Worm (Caenorhabditis elegans) whole organism, L2 larva: ENCODE results near the gene srd-56.

Experiments
- C34F6.9 ChIP-seq: fragments of 150-350 bp; optimal IDR thresholded peaks from 2 replicates; lab custom pipeline; 2014; ENCODE audit warnings: missing biosample characterization, missing genetic modification characterization
- F13H6.1 ChIP-seq: sonication (generic microtip); optimal IDR thresholded peaks from 2 replicates; lab custom pipeline; 2016; ENCODE audit warnings: missing genetic modification characterization, missing compliant biosample characterization
- R02D3.7 ChIP-seq: fragments of 150-350 bp; optimal IDR thresholded peaks from 2 replicates; lab custom pipeline; 2014; ENCODE audit warnings: missing biosample characterization, missing genetic modification characterization
- ZK546.5 ChIP-seq: sonication (generic microtip); optimal IDR thresholded peaks from 2 replicates; lab custom pipeline; 2017; ENCODE audit warnings: missing biosample characterization, missing genetic modification characterization
- alr-1 ChIP-seq: fragments of 150-350 bp; optimal IDR thresholded peaks from 2 replicates; lab custom pipeline; 2014; ENCODE audit warnings: missing biosample characterization, missing genetic modification characterization
- aly-2 ChIP-seq: fragments of 150-350 bp; optimal IDR thresholded peaks from 2 replicates; lab custom pipeline; 2014; ENCODE audit warnings: missing biosample characterization, missing genetic modification characterization
- ama-1 ChIP-seq: fragments of 150-350 bp; optimal IDR thresholded peaks from 2 replicates; lab custom pipeline; 2018; ENCODE audit warnings: inconsistent platforms
- ceh-16 ChIP-seq: fragments of 150-350 bp; optimal IDR thresholded peaks from 2 replicates; lab custom pipeline; 2014; ENCODE audit warnings: missing biosample characterization, missing genetic modification characterization
- ceh-82 ChIP-seq: fragments of 150-350 bp; optimal IDR thresholded peaks from 2 replicates; lab custom pipeline; 2014; ENCODE audit warnings: missing biosample characterization, missing genetic modification characterization
- crh-2 ChIP-seq: sonication (generic microtip); optimal IDR thresholded peaks from 2 replicates; lab custom pipeline; 2017; ENCODE audit warnings: missing biosample characterization, missing genetic modification characterization
- dmd-4 ChIP-seq: sonication (generic microtip); optimal IDR thresholded peaks from 2 replicates; lab custom pipeline; 2017; ENCODE audit warnings: missing biosample characterization, missing genetic modification characterization
- elt-1 ChIP-seq: fragments of 150-350 bp; optimal IDR thresholded peaks from 2 replicates; lab custom pipeline; 2014; ENCODE audit warnings: missing biosample characterization, missing genetic modification characterization
- elt-3 ChIP-seq: sonication (generic microtip); optimal IDR thresholded peaks from 2 replicates; lab custom pipeline; 2017; ENCODE audit warnings: missing biosample characterization, missing genetic modification characterization
- fos-1 ChIP-seq: fragments of 150-350 bp; optimal IDR thresholded peaks from 2 replicates; lab custom pipeline; 2014; ENCODE audit warnings: missing biosample characterization, missing genetic modification characterization
- gmeb-1 ChIP-seq: fragments of 150-350 bp; optimal IDR thresholded peaks from 2 replicates; lab custom pipeline; 2014; ENCODE audit warnings: missing biosample characterization, missing genetic modification characterization
- lin-11 ChIP-seq: fragments of 150-350 bp; sonication (generic microtip); optimal IDR thresholded peaks from 2 replicates; lab custom pipeline; 2014; ENCODE audit warnings: missing biosample characterization, missing genetic modification characterization, inconsistent platforms, mixed read lengths
- lin-13 ChIP-seq: fragments of 150-350 bp; optimal IDR thresholded peaks from 2 replicates; lab custom pipeline; 2014; ENCODE audit warnings: missing biosample characterization, missing genetic modification reagents, missing genetic modification characterization
- lin-39 ChIP-seq: fragments of 150-350 bp; optimal IDR thresholded peaks from 2 replicates; lab custom pipeline; 2014; ENCODE audit warnings: missing biosample characterization, missing genetic modification reagents, missing genetic modification characterization
- lsy-2 ChIP-seq, 2 experiments: fragments of 150-350 bp in 1 of 2; sonication (generic microtip) in 1 of 2; optimal IDR thresholded peaks; 2 replicates each; lab custom pipeline; 2014 to 2017; ENCODE audit warnings: missing biosample characterization in 2 of 2, missing genetic modification characterization in 2 of 2
- mab-5 ChIP-seq: fragments of 150-350 bp; optimal IDR thresholded peaks from 2 replicates; lab custom pipeline; 2014; ENCODE audit warnings: missing biosample characterization, missing genetic modification characterization
- mbf-1 ChIP-seq: sonication (generic microtip); optimal IDR thresholded peaks from 2 replicates; lab custom pipeline; 2017; ENCODE audit warnings: missing biosample characterization, missing genetic modification characterization
- mdl-1 ChIP-seq, 2 experiments: fragments of 150-350 bp in 1 of 2; sonication (generic microtip) in 1 of 2; optimal IDR thresholded peaks; 2 replicates each; lab custom pipeline; 2017; ENCODE audit warnings: missing biosample characterization in 2 of 2, missing genetic modification characterization in 2 of 2
- nhr-10 ChIP-seq: sonication (generic microtip); optimal IDR thresholded peaks from 2 replicates; lab custom pipeline; 2017; ENCODE audit warnings: missing biosample characterization, missing genetic modification characterization
- nhr-21 ChIP-seq: fragments of 150-350 bp; optimal IDR thresholded peaks from 2 replicates; lab custom pipeline; 2014; ENCODE audit warnings: missing biosample characterization, missing genetic modification characterization
- nhr-23 ChIP-seq: fragments of 150-350 bp; optimal IDR thresholded peaks from 2 replicates; lab custom pipeline; 2014; ENCODE audit warnings: missing biosample characterization, missing genetic modification reagents, missing genetic modification characterization
- nhr-237 ChIP-seq: fragments of 150-350 bp; optimal IDR thresholded peaks from 2 replicates; lab custom pipeline; 2014; ENCODE audit warnings: missing biosample characterization, missing genetic modification characterization
- peb-1 ChIP-seq: fragments of 150-350 bp; optimal IDR thresholded peaks from 2 replicates; lab custom pipeline; 2014; ENCODE audit warnings: missing biosample characterization, missing genetic modification characterization
- sem-4 ChIP-seq: fragments of 150-350 bp; optimal IDR thresholded peaks from 2 replicates; lab custom pipeline; 2014; ENCODE audit warnings: missing biosample characterization, missing genetic modification reagents, missing genetic modification characterization
- skn-1 ChIP-seq: sonication (generic microtip); optimal IDR thresholded peaks from 2 replicates; lab custom pipeline; 2017; ENCODE audit warnings: missing biosample characterization, missing genetic modification characterization
- sma-3 ChIP-seq: sonication (generic microtip); optimal IDR thresholded peaks from 2 replicates; lab custom pipeline; 2016; ENCODE audit warnings: missing genetic modification reagents, missing genetic modification characterization, missing compliant biosample characterization
- sma-9 ChIP-seq, 2 experiments: fragments of 150-350 bp in 1 of 2; sonication (generic microtip) in 1 of 2; optimal IDR thresholded peaks; 2 replicates each; lab custom pipeline; 2014 to 2016; ENCODE audit warnings: missing genetic modification characterization in 2 of 2, mild to moderate bottlenecking in 1 of 2, missing biosample characterization in 1 of 2, missing compliant biosample characterization in 1 of 2, missing genetic modification reagents in 1 of 2, moderate library complexity in 1 of 2
- snpc-4 ChIP-seq: fragments of 150-350 bp; optimal IDR thresholded peaks from 2 replicates; lab custom pipeline; 2014; ENCODE audit warnings: missing biosample characterization, missing genetic modification characterization
- unc-39 ChIP-seq: fragments of 150-350 bp; optimal IDR thresholded peaks from 2 replicates; lab custom pipeline; 2014; ENCODE audit warnings: missing biosample characterization, missing genetic modification characterization
- zag-1 ChIP-seq: fragments of 150-350 bp; optimal IDR thresholded peaks from 2 replicates; lab custom pipeline; 2014; ENCODE audit warnings: missing biosample characterization, missing genetic modification characterization
- ztf-11 ChIP-seq: sonication (generic microtip); optimal IDR thresholded peaks from 2 replicates; lab custom pipeline; 2017; ENCODE audit warnings: missing biosample characterization, missing genetic modification characterization
- ztf-4 ChIP-seq: fragments of 150-350 bp; optimal IDR thresholded peaks from 2 replicates; lab custom pipeline; 2014; ENCODE audit warnings: missing biosample characterization, missing genetic modification characterization

The srd-56 gene

DNA sequence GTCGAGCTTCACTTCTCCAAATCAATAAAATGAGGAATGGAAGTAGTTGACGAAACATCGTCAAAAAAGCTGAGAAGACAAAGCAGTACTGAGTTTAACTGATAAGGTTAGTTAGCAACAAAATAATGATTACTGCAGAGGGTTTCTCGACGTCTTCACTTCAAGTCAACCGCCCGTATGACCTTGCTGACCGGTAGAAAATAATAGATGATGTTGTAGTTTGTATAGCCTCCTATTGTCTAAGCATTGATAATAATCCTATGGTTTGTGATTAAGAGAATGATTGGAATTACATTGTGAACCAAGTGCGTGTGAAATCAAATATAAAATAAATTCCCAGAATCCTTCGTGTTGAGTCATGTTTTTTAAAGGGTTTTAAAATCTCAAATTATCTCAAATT, 3.7 kb downstream of the srd-56 start, which contains the start of gene E04F6.6:
Gene E04F6.6, minus strand, starts transcription at position 258 of the 400 bp plus-strand sequence.
- TF ChIP-seq lin-11 (tag; lab: Kevin White, UChicago) (no peak), lin-13 (GFP tag; lab: Kevin White, UChicago) (no peak), elt-1 (no peak), mdl-1 (tag; optimal IDR thresholded peaks at IDR 0.05; lab: Kevin White, UChicago) (no peak), snpc-4 (tag; lab: Kevin White, UChicago) (no peak), peb-1 (tag; lab: Kevin White, UChicago) (no peak), skn-1 (tag; lab: Kevin White, UChicago) (no peak), nhr-23 (tag; lab: Kevin White, UChicago) (no peak), lin-39 (tag; lab: Kevin White, UChicago) (no peak), ceh-16 (tag; lab: Kevin White, UChicago) (no peak), crh-2 (tag; lab: Kevin White, UChicago) (no peak), elt-3 (tag; lab: Kevin White, UChicago) (no peak)

DNA sequence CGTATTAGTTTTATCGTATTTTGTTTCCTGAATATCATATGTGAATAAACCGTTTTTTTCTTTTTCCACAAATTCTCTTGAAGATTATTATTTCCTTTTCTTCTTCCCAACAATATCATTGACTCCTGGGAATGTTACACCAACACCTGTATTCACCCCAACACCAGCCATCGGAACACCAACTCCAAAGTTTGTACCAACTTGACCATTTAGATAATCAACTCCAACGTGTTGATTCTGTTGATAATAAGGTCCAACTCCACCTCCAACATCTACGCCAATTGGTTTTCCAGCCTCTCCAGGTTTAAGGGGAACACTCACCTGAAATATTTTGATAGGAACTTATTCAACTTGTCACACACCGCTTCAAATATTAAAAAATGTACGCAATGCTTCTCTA, 5.6 kb downstream of the srd-56 start:
- TF ChIP-seq alr-1 (tag; lab: Kevin White, UChicago) (no peak), crh-2 (tag; lab: Kevin White, UChicago) (peak; percentile 32)
- TF ChIP-seq, all 48 proteins: peak for 1

DNA sequence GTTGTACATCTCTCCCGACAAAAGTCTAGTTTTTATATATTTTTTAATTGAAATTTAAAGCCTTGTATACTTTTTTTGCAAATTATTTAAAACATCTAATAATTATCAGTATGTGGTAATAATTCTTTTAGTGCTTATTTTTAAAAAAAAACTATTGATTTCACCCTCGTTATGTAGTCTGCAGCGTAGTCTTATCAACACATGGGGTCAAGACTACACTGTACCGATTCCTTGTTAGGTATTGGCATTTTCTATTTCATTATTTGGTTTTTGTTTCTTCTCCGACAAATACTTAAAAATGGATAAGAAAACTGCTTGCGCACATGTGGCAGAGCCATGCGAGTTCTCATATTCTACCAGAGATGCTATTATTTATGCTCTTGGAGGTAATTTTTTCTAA, 7.0 kb downstream of the srd-56 start, which contains the start of gene maoc-1:
Gene maoc-1, plus strand, starts transcription at position 237 of the 400 bp plus-strand sequence.
- no peak for TF ChIP-seq sem-4 (tag; lab: Kevin White, UChicago)
- TF ChIP-seq dmd-4 (tag; lab: Kevin White, UChicago), result no peak
- peak; percentile 25 for TF ChIP-seq fos-1 (tag; lab: Kevin White, UChicago)
- peak; percentile 13 for TF ChIP-seq sma-9 (GFP tag; optimal IDR thresholded peaks at IDR 0.05; lab: Kevin White, UChicago)
- TF ChIP-seq sma-9 (tag; optimal IDR thresholded peaks at IDR 0.05; lab: Kevin White, UChicago), result no peak
- no peak for TF ChIP-seq C34F6.9
- TF ChIP-seq lin-39 (tag; lab: Kevin White, UChicago), result no peak
- TF ChIP-seq lsy-2 (tag; optimal IDR thresholded peaks at IDR 0.05; lab: Kevin White, UChicago), result no peak
- no peak for TF ChIP-seq ama-1
- TF ChIP-seq nhr-237 (tag; lab: Kevin White, UChicago), result no peak
- TF ChIP-seq, all 48 proteins: peak for 2

DNA sequence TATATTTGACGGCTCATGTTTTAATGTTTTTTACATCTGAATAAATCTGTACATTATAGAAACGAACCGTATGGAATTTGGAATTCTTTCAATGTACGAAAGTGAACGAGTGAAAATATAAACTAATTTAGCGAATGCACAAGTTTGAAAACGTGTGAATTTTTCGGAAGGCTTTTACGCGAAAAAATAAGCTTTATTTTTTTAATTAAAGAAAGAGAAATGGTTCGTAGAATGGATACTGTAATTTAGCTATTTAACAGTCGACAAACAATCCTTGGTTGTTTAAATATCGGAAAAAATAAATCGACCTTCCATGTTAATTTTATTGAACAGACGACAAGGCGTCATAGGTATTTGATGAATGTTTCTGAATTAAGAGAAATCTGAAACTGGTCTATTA, 7.5 kb downstream of the srd-56 start, which contains the start of gene acdh-12:
Gene acdh-12, minus strand, starts transcription at position 101 of the 400 bp plus-strand sequence.
- TF ChIP-seq lin-13 (GFP tag; lab: Kevin White, UChicago) (no peak), gmeb-1 (tag; lab: Kevin White, UChicago) (no peak), peb-1 (tag; lab: Kevin White, UChicago) (no peak), aly-2 (tag; lab: Kevin White, UChicago) (no peak), lin-39 (tag; lab: Kevin White, UChicago) (no peak), fos-1 (tag; lab: Kevin White, UChicago) (no peak), ztf-4 (tag; lab: Kevin White, UChicago) (no peak), nhr-23 (tag; lab: Kevin White, UChicago) (no peak), C34F6.9 (no peak), ceh-82 (tag; lab: Kevin White, UChicago) (no peak), ZK546.5 (tag; lab: Kevin White, UChicago) (no peak), zag-1 (tag; lab: Kevin White, UChicago) (no peak), nhr-237 (tag; lab: Kevin White, UChicago) (no peak), snpc-4 (tag; lab: Kevin White, UChicago) (no peak), mab-5 (no peak), ama-1 (no peak), nhr-21 (tag; lab: Kevin White, UChicago) (no peak), F13H6.1 (tag; lab: Kevin White, UChicago) (no peak), nhr-10 (tag; lab: Kevin White, UChicago) (no peak)

DNA sequence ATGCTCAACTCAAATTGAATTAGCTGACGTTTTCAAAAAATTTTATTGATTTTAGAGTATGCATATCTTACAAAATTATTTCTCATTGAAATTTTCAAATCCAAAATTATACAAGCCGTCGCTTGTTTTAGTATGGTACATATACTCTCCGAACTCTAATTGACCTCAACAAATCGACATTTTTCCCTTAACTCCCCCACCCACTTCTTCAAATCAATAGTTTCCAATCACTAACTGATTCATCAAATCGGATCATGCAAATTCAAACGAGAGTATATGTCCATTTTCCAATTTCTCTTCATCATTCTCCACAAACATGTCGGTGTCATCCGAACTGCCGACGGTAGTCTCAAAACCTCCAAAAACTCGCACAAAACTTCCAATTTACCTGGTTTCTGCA, 13.9 kb downstream of the srd-56 start, which contains the start of gene E04F6.4:
Gene E04F6.4, plus strand, starts transcription at position 301 of the 400 bp plus-strand sequence.
- no peak for TF ChIP-seq ztf-11 (tag; lab: Kevin White, UChicago)
- TF ChIP-seq unc-39 (tag; lab: Kevin White, UChicago), result no peak
- TF ChIP-seq lin-13 (GFP tag; lab: Kevin White, UChicago), result no peak
- no peak for TF ChIP-seq mbf-1 (tag; lab: Kevin White, UChicago)
- TF ChIP-seq R02D3.7 (tag; lab: Kevin White, UChicago), result no peak
- no peak for TF ChIP-seq sma-3 (GFP tag; lab: Kevin White, UChicago)
- no peak for TF ChIP-seq nhr-23 (tag; lab: Kevin White, UChicago)
- no peak for TF ChIP-seq nhr-21 (tag; lab: Kevin White, UChicago)
